Worm (Caenorhabditis elegans) whole organism, mixed stage, embryonic: ENCODE data around the gene R02F2.4.

Experiments
- blmp-1 ChIP-seq: fragments of 150-350 bp; optimal IDR thresholded peaks from 2 replicates; lab custom pipeline; 2014; ENCODE audit warnings: missing biosample characterization, missing genetic modification characterization
- ceh-83 ChIP-seq: fragments of 200-800 bp; sonication (Bioruptor generic); optimal IDR thresholded peaks from 2 replicates; lab custom pipeline; 2018; ENCODE audit warnings: mild to moderate bottlenecking, missing genetic modification characterization, missing compliant biosample characterization
- mab-5 ChIP-seq: fragments of 150-350 bp; optimal IDR thresholded peaks from 2 replicates; lab custom pipeline; 2014; ENCODE audit warnings: missing biosample characterization, missing genetic modification characterization
- mep-1 ChIP-seq: fragments of 150-350 bp; optimal IDR thresholded peaks from 2 replicates; lab custom pipeline; 2017; ENCODE audit warnings: missing biosample characterization, missing genetic modification reagents, missing genetic modification characterization, inconsistent platforms
- nhr-237 ChIP-seq: fragments of 150-350 bp; optimal IDR thresholded peaks from 2 replicates; lab custom pipeline; 2014; ENCODE audit warnings: missing biosample characterization, missing genetic modification characterization
- snpc-4 ChIP-seq: fragments of 150-350 bp; optimal IDR thresholded peaks from 2 replicates; lab custom pipeline; 2014; ENCODE audit warnings: missing biosample characterization, missing genetic modification characterization
- sptf-1 ChIP-seq: sonication (generic microtip); optimal IDR thresholded peaks from 2 replicates; lab custom pipeline; 2017; ENCODE audit warnings: mild to moderate bottlenecking, missing genetic modification characterization, moderate library complexity, missing compliant biosample characterization
- unc-120 ChIP-seq: sonication (generic microtip); optimal IDR thresholded peaks from 2 replicates; lab custom pipeline; 2017; ENCODE audit warnings: missing genetic modification characterization, missing compliant biosample characterization; ENCODE audit not compliant: poor library complexity, severe bottlenecking
- unc-39 ChIP-seq: fragments of 150-350 bp; optimal IDR thresholded peaks from 2 replicates; lab custom pipeline; 2014; ENCODE audit warnings: missing biosample characterization, missing genetic modification characterization
- unc-62 ChIP-seq: fragments of 150-350 bp; optimal IDR thresholded peaks from 2 replicates; lab custom pipeline; 2014; ENCODE audit warnings: missing biosample characterization, missing genetic modification reagents, missing genetic modification characterization
- ztf-11 ChIP-seq: fragments of 150-350 bp; optimal IDR thresholded peaks from 2 replicates; lab custom pipeline; 2014; ENCODE audit warnings: missing biosample characterization, missing genetic modification characterization

DNA sequence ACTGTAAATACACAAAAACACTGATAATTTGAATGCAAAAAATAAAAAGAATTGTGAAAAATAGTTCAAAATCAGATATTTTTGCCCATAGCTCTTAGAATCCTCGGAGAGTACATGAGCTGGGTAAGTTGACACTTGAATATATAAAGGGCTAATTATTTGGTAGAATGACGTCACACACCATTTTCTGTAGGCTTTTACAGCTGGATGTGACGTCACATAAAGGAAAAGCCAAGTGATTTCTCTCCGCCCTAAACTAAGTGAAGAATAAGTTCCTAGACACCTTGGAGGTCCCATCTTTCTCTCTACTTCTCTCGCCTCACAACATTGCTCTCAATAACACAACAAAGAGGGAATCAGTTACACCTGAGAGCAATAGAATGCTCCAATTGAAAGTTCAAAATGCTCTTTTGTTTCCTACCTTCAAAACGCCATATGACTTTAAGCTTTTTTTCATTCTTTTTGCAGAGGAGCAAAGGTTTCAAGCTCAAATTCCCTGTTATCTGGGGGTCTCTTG is 3.1 kb downstream of the R02F2.4 start, which contains the start of gene osg-1:
- TF ChIP-seq unc-62 (no peak), mep-1 (tag; lab: Kevin White, UChicago) (no peak), blmp-1 (tag; lab: Kevin White, UChicago) (no peak), unc-120 (tag; lab: Kevin White, UChicago) (no peak), unc-39 (tag; lab: Kevin White, UChicago) (no peak), nhr-237 (tag; lab: Kevin White, UChicago) (no peak), ceh-83 (GFP tag; lab: Kevin White, UChicago) (no peak), mab-5 (no peak), snpc-4 (tag; lab: Kevin White, UChicago) (no peak), sptf-1 (tag; lab: Kevin White, UChicago) (no peak), ztf-11 (tag; lab: Kevin White, UChicago) (no peak)
